Worm (Caenorhabditis elegans): Measurements from ENCODE around the gene C09E9.1.

C09E9.1 gene

DNA sequence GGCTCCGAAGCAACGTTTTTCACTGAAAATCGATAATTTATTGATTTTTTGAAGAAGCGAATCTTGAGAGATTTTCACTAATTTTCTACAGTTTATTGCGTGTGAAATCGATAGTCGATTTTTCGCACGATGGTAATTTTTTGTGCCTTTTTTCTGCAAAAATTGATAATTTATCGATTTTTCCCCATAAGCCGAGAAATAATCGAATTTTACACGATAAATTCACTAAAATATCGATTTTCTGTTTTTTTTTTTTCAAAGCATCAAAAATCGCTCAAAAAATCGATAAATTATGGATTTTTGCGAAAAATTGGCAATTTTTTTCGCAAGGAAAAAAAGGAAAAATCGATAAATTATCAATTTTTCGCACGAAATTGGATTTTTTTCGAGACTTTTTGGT lies 38.9 kb upstream of the C09E9.1 start:
- no peak for TF ChIP-seq tbx-11 (GFP tag; IDR thresholded peaks at IDR 0.05)
- TF ChIP-seq hnd-1 (tag; optimal IDR thresholded peaks at IDR 0.05): no peak
- no peak for TF ChIP-seq B0310.2 (tag; optimal IDR thresholded peaks at IDR 0.05)
- TF ChIP-seq tbx-37 (GFP tag; conservative IDR thresholded peaks at IDR 0.05): no peak
- no peak for TF ChIP-seq hmbx-1 (tag; optimal IDR thresholded peaks at IDR 0.05)
- TF ChIP-seq hmg-4 (GFP tag; optimal IDR thresholded peaks at IDR 0.05): no peak
- no peak for TF ChIP-seq F13C5.2 (tag; optimal IDR thresholded peaks at IDR 0.05)
- no peak for TF ChIP-seq aly-1 (tag; optimal IDR thresholded peaks at IDR 0.05)
- no peak for TF ChIP-seq ama-1 (optimal IDR thresholded peaks at IDR 0.05)
- no peak for TF ChIP-seq tra-4 (tag; optimal IDR thresholded peaks at IDR 0.05)
- no peak for TF ChIP-seq pes-1 (GFP tag; IDR thresholded peaks at IDR 0.05)
- TF ChIP-seq ets-7 (tag; optimal IDR thresholded peaks at IDR 0.05): no peak
- TF ChIP-seq scrt-1 (GFP tag; IDR thresholded peaks at IDR 0.05): no peak

DNA sequence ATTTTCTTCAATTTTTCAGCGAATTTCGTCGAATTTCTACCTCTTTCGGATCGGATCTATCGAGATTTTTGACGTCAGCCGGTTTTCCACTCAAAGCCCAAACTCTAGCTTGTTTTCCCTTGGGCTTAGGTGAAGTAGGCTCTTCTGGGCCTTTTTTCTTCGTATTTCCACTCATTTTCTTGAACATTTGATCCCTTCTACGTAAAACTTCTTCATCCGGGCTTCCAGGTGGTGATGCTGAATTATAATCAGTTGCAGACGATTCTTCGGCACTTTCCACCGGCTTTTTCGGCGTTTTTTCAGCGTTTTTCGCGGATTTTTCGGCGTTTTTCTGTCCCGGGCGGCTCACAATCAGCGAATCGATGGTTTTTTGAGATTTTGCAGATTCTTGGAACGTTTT lies 36.5 kb upstream of the C09E9.1 start:
- TF ChIP-seq tbx-37 (GFP tag; conservative IDR thresholded peaks at IDR 0.05) (no peak), aly-1 (tag; optimal IDR thresholded peaks at IDR 0.05) (no peak), hmbx-1 (tag; optimal IDR thresholded peaks at IDR 0.05) (no peak), ceh-36 (tag; optimal IDR thresholded peaks at IDR 0.05) (no peak), ets-7 (tag; optimal IDR thresholded peaks at IDR 0.05) (no peak), sea-1 (GFP tag; conservative IDR thresholded peaks at IDR 0.05) (no peak), B0310.2 (tag; optimal IDR thresholded peaks at IDR 0.05) (no peak), tra-4 (tag; optimal IDR thresholded peaks at IDR 0.05) (no peak), tbx-11 (GFP tag; IDR thresholded peaks at IDR 0.05) (no peak), hmg-4 (GFP tag; optimal IDR thresholded peaks at IDR 0.05) (no peak), flt-1 (GFP tag; IDR thresholded peaks at IDR 0.05) (no peak), pes-1 (GFP tag; IDR thresholded peaks at IDR 0.05) (no peak), F13C5.2 (tag; optimal IDR thresholded peaks at IDR 0.05) (no peak), scrt-1 (GFP tag; IDR thresholded peaks at IDR 0.05) (no peak)

DNA sequence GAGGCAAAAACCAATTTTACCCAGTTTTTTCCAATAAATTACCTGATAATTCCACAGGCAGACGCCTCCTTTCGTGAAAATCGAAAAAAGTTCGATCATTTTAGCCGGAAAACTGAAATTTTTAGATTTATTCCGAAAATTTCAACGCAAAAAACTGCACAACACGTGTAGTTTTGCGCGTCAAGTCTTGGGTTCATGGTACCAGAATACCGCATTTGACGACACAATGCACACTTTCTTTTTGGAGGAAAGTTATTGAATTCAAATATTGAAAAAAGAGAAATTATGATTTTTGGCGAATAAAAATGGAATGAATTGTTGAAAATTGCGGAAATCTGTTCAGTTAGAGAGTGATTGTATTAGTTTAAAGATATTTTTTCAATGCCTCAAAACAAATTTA lies 35.0 kb upstream of the C09E9.1 start, which contains the start of gene F38A1.8:
F38A1.8 (minus strand) TSS at position 167 of the 400 bp plus-strand sequence.
- TF ChIP-seq F13C5.2 (tag; optimal IDR thresholded peaks at IDR 0.05) (no peak), hmg-4 (GFP tag; optimal IDR thresholded peaks at IDR 0.05) (no peak), ets-7 (tag; optimal IDR thresholded peaks at IDR 0.05) (no peak), ceh-36 (tag; optimal IDR thresholded peaks at IDR 0.05) (no peak), scrt-1 (GFP tag; IDR thresholded peaks at IDR 0.05) (no peak), flt-1 (GFP tag; IDR thresholded peaks at IDR 0.05) (no peak), tbx-11 (GFP tag; IDR thresholded peaks at IDR 0.05) (no peak), tra-4 (tag; optimal IDR thresholded peaks at IDR 0.05) (no peak), ceh-13 (GFP tag; optimal IDR thresholded peaks at IDR 0.05) (no peak), B0310.2 (tag; optimal IDR thresholded peaks at IDR 0.05) (no peak), hmbx-1 (tag; optimal IDR thresholded peaks at IDR 0.05) (no peak)

DNA sequence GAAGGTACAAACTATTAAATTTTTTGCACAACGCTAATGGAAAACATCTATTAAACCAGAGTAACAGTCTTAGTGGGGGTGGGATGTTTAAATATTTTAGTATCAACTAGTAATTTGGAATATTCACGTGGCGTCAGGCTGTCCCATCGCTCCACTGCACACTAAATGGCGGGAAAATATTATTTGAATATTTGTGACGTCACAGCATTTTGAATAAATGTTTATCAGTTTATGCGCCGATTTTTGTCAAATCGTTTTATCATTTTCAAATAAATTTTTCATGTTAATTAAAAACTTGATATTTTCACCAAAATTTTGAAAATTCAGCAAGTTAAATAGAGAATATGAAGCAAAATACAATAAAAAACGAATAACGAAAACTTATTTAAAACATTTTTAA lies 31.4 kb upstream of the C09E9.1 start, which contains the start of gene F38A1.15:
F38A1.15 (minus strand) TSS at position 101 of the 400 bp plus-strand sequence.
- TF ChIP-seq ets-7 (tag; optimal IDR thresholded peaks at IDR 0.05): no peak
- TF ChIP-seq scrt-1 (GFP tag; IDR thresholded peaks at IDR 0.05): no peak
- TF ChIP-seq B0310.2 (tag; optimal IDR thresholded peaks at IDR 0.05): no peak
- TF ChIP-seq tbx-11 (GFP tag; IDR thresholded peaks at IDR 0.05): no peak
- no peak for TF ChIP-seq flt-1 (GFP tag; IDR thresholded peaks at IDR 0.05)
- no peak for TF ChIP-seq pes-1 (GFP tag; IDR thresholded peaks at IDR 0.05)
- TF ChIP-seq sea-1 (GFP tag; conservative IDR thresholded peaks at IDR 0.05): no peak
- TF ChIP-seq tra-4 (tag; optimal IDR thresholded peaks at IDR 0.05): no peak
- TF ChIP-seq tbx-37 (GFP tag; conservative IDR thresholded peaks at IDR 0.05): no peak
- TF ChIP-seq aly-1 (tag; optimal IDR thresholded peaks at IDR 0.05): no peak
- TF ChIP-seq ama-1 (optimal IDR thresholded peaks at IDR 0.05): no peak
- no peak for TF ChIP-seq hmg-4 (GFP tag; optimal IDR thresholded peaks at IDR 0.05)
- no peak for TF ChIP-seq F13C5.2 (tag; optimal IDR thresholded peaks at IDR 0.05)
- TF ChIP-seq hmbx-1 (tag; optimal IDR thresholded peaks at IDR 0.05): no peak
- TF ChIP-seq hnd-1 (tag; optimal IDR thresholded peaks at IDR 0.05): no peak

ce11 chrIV:1245244-1245643 lies 29.4 kb upstream of the C09E9.1 start, which contains the start of gene F38A1.9:
TSS of gene F38A1.9 (minus strand) at chrIV:1245344.
- TF ChIP-seq ets-7 (tag; optimal IDR thresholded peaks at IDR 0.05): no peak
- no peak for TF ChIP-seq pes-1 (GFP tag; IDR thresholded peaks at IDR 0.05)
- no peak for TF ChIP-seq tbx-11 (GFP tag; IDR thresholded peaks at IDR 0.05)
- TF ChIP-seq hmg-4 (GFP tag; optimal IDR thresholded peaks at IDR 0.05): no peak
- no peak for TF ChIP-seq ceh-36 (tag; optimal IDR thresholded peaks at IDR 0.05)
- no peak for TF ChIP-seq scrt-1 (GFP tag; IDR thresholded peaks at IDR 0.05)
- no peak for TF ChIP-seq hnd-1 (tag; optimal IDR thresholded peaks at IDR 0.05)
- TF ChIP-seq tra-4 (tag; optimal IDR thresholded peaks at IDR 0.05): no peak
- TF ChIP-seq ceh-13 (GFP tag; optimal IDR thresholded peaks at IDR 0.05): no peak
- no peak for TF ChIP-seq B0310.2 (tag; optimal IDR thresholded peaks at IDR 0.05)
- no peak for TF ChIP-seq F13C5.2 (tag; optimal IDR thresholded peaks at IDR 0.05)
- TF ChIP-seq sea-1 (GFP tag; conservative IDR thresholded peaks at IDR 0.05): no peak
- no peak for TF ChIP-seq hmbx-1 (tag; optimal IDR thresholded peaks at IDR 0.05)
- TF ChIP-seq ama-1 (optimal IDR thresholded peaks at IDR 0.05): no peak
- no peak for TF ChIP-seq aly-1 (tag; optimal IDR thresholded peaks at IDR 0.05)
- TF ChIP-seq tbx-37 (GFP tag; conservative IDR thresholded peaks at IDR 0.05): no peak
- no peak for TF ChIP-seq flt-1 (GFP tag; IDR thresholded peaks at IDR 0.05)

DNA sequence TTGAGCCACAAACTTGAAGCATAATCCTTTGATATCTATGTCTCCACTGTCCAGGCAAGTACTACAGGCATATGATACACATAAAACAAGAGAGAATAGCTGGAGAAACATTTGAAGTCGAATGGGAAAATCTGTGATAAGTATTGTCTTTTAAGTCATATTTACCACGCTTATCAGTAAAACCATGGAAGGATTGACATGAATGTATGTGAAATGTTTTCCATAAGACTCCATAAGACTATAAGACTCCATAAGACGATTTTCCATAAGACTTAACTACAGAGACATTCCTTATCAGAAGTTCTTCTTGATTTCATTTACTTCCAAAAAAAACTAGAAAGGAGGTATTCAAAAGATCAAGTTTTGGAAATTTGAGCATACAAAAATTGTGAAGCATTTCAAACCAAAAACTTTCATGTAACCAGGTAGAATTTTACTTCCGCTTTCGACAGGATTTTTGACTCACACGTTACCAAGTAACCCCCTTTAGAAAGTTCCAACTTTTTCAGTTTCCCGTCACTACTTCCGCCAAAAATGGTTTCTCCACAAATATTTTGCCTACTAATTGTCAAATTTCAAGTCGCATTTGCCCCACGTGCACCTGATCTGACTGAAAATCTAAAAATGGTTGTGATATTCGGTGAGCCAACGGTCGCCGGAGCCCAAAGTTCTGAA lies 27.8 kb upstream of the C09E9.1 start, which contains the start of the genes clec-165 and F38A1.11:
clec-165 (minus strand) TSS at position 125 of the 675 bp plus-strand sequence.
F38A1.11 (plus strand) TSS at position 625 of the 675 bp plus-strand sequence.
- TF ChIP-seq ets-7 (tag; optimal IDR thresholded peaks at IDR 0.05) (no peak), sea-1 (GFP tag; conservative IDR thresholded peaks at IDR 0.05) (no peak), hmbx-1 (tag; optimal IDR thresholded peaks at IDR 0.05) (no peak), scrt-1 (GFP tag; IDR thresholded peaks at IDR 0.05) (no peak), pes-1 (GFP tag; IDR thresholded peaks at IDR 0.05) (no peak), hnd-1 (tag; optimal IDR thresholded peaks at IDR 0.05) (no peak), tbx-11 (GFP tag; IDR thresholded peaks at IDR 0.05) (no peak), flt-1 (GFP tag; IDR thresholded peaks at IDR 0.05) (no peak), ama-1 (optimal IDR thresholded peaks at IDR 0.05) (no peak), ceh-36 (tag; optimal IDR thresholded peaks at IDR 0.05) (no peak), tbx-37 (GFP tag; conservative IDR thresholded peaks at IDR 0.05) (no peak), ceh-13 (GFP tag; optimal IDR thresholded peaks at IDR 0.05) (no peak), aly-1 (tag; optimal IDR thresholded peaks at IDR 0.05) (no peak), F13C5.2 (tag; optimal IDR thresholded peaks at IDR 0.05) (no peak), B0310.2 (tag; optimal IDR thresholded peaks at IDR 0.05) (no peak), hmg-4 (GFP tag; optimal IDR thresholded peaks at IDR 0.05) (no peak), tra-4 (tag; optimal IDR thresholded peaks at IDR 0.05) (no peak)

Data from whole organism, early embryonic.